Worm (Caenorhabditis elegans) whole organism, mixed stage, embryonic: ENCODE data around the gene C09F5.3.
A peak's percentile ranks its signal among the peaks of the same experiment; 100 is the strongest.

Experiments used
- M03D4.4 ChIP-seq: sonication (generic microtip); optimal IDR thresholded peaks from 2 replicates; lab custom pipeline; 2017; ENCODE audit warnings: mild to moderate bottlenecking, missing genetic modification characterization, missing compliant biosample characterization
- bed-3 ChIP-seq: fragments of 200-800 bp; sonication (Bioruptor generic); optimal IDR thresholded peaks from 3 replicates; lab custom pipeline; 2018; ENCODE audit warnings: mild to moderate bottlenecking, missing genetic modification characterization, moderate library complexity, missing compliant biosample characterization
- blmp-1 ChIP-seq: fragments of 150-350 bp; optimal IDR thresholded peaks from 2 replicates; lab custom pipeline; 2014; ENCODE audit warnings: missing biosample characterization, missing genetic modification characterization
- ceh-39 ChIP-seq: fragments of 150-350 bp; optimal IDR thresholded peaks from 2 replicates; lab custom pipeline; 2014; ENCODE audit warnings: missing biosample characterization, missing genetic modification characterization
- ceh-43 ChIP-seq: fragments of 200-800 bp; sonication (Bioruptor generic); optimal IDR thresholded peaks from 2 replicates; lab custom pipeline; 2018; ENCODE audit warnings: mild to moderate bottlenecking, missing genetic modification characterization, moderate library complexity, missing compliant biosample characterization
- ceh-83 ChIP-seq: fragments of 200-800 bp; sonication (Bioruptor generic); optimal IDR thresholded peaks from 2 replicates; lab custom pipeline; 2018; ENCODE audit warnings: mild to moderate bottlenecking, missing genetic modification characterization, missing compliant biosample characterization
- ces-1 ChIP-seq: fragments of 150-350 bp; optimal IDR thresholded peaks from 2 replicates; lab custom pipeline; 2014; ENCODE audit warnings: missing biosample characterization, missing genetic modification reagents, missing genetic modification characterization
- cnd-1 ChIP-seq: fragments of 200-800 bp; sonication (Bioruptor generic); optimal IDR thresholded peaks from 2 replicates; lab custom pipeline; 2018; ENCODE audit warnings: mild to moderate bottlenecking, missing genetic modification characterization, missing compliant biosample characterization
- drap-1 ChIP-seq: fragments of 200-800 bp; sonication (Bioruptor generic); optimal IDR thresholded peaks from 3 replicates; lab custom pipeline; 2018; ENCODE audit warnings: mild to moderate bottlenecking, missing genetic modification characterization, missing compliant biosample characterization
- elt-1 ChIP-seq: sonication (generic microtip); optimal IDR thresholded peaks from 2 replicates; lab custom pipeline; 2017; ENCODE audit warnings: missing genetic modification characterization, mild to moderate bottlenecking, missing compliant biosample characterization, antibody characterized with exemption, moderate library complexity, borderline replicate concordance; ENCODE audit not compliant: insufficient read depth
- elt-3 ChIP-seq: fragments of 150-350 bp; optimal IDR thresholded peaks from 2 replicates; lab custom pipeline; 2014; ENCODE audit warnings: missing biosample characterization, missing genetic modification characterization
- ham-2 ChIP-seq: fragments of 200-800 bp; sonication (Bioruptor generic); optimal IDR thresholded peaks from 2 replicates; lab custom pipeline; 2018; ENCODE audit warnings: mild to moderate bottlenecking, missing genetic modification characterization, missing compliant biosample characterization
- hlh-1 ChIP-seq: fragments of 150-350 bp; optimal IDR thresholded peaks from 2 replicates; lab custom pipeline; 2014; ENCODE audit warnings: missing biosample characterization, missing genetic modification reagents, missing genetic modification characterization
- lin-13 ChIP-seq: fragments of 150-350 bp; optimal IDR thresholded peaks from 2 replicates; lab custom pipeline; 2014; ENCODE audit warnings: missing biosample characterization, missing genetic modification characterization
- lin-32 ChIP-seq: fragments of 200-800 bp; sonication (Bioruptor generic); optimal IDR thresholded peaks from 2 replicates; lab custom pipeline; 2018; ENCODE audit warnings: mild to moderate bottlenecking, missing genetic modification characterization, missing compliant biosample characterization
- lsy-2 ChIP-seq: fragments of 150-350 bp; optimal IDR thresholded peaks from 2 replicates; lab custom pipeline; 2014; ENCODE audit warnings: missing biosample characterization, missing genetic modification characterization
- mab-5 ChIP-seq: fragments of 150-350 bp; optimal IDR thresholded peaks from 2 replicates; lab custom pipeline; 2014; ENCODE audit warnings: missing biosample characterization, missing genetic modification characterization
- mep-1 ChIP-seq: fragments of 150-350 bp; optimal IDR thresholded peaks from 2 replicates; lab custom pipeline; 2017; ENCODE audit warnings: missing biosample characterization, missing genetic modification reagents, missing genetic modification characterization, inconsistent platforms
- mls-2 ChIP-seq: sonication (generic microtip); optimal IDR thresholded peaks from 2 replicates; lab custom pipeline; 2016; ENCODE audit warnings: mild to moderate bottlenecking, missing genetic modification characterization, moderate library complexity, missing compliant biosample characterization
- nhr-12 ChIP-seq: fragments of 150-350 bp; optimal IDR thresholded peaks from 2 replicates; lab custom pipeline; 2014; ENCODE audit warnings: missing biosample characterization, missing genetic modification characterization
- nhr-2 ChIP-seq: fragments of 150-350 bp; optimal IDR thresholded peaks from 2 replicates; lab custom pipeline; 2014; ENCODE audit warnings: missing biosample characterization, missing genetic modification characterization
- nhr-237 ChIP-seq: fragments of 150-350 bp; optimal IDR thresholded peaks from 2 replicates; lab custom pipeline; 2014; ENCODE audit warnings: missing biosample characterization, missing genetic modification characterization
- nhr-28 ChIP-seq: fragments of 150-350 bp; optimal IDR thresholded peaks from 2 replicates; lab custom pipeline; 2014; ENCODE audit warnings: missing biosample characterization, missing genetic modification characterization
- nhr-76 ChIP-seq: sonication (generic microtip); optimal IDR thresholded peaks from 2 replicates; lab custom pipeline; 2017; ENCODE audit warnings: missing biosample characterization, missing genetic modification characterization
- pha-4 ChIP-seq: fragments of 150-350 bp; optimal IDR thresholded peaks from 2 replicates; lab custom pipeline; 2018; ENCODE audit warnings: missing biosample characterization, missing genetic modification reagents, missing genetic modification characterization
- sem-2 ChIP-seq: fragments of 200-800 bp; sonication (Bioruptor generic); optimal IDR thresholded peaks from 2 replicates; lab custom pipeline; 2018; ENCODE audit warnings: mild to moderate bottlenecking, missing genetic modification characterization, missing compliant biosample characterization
- snpc-4 ChIP-seq: fragments of 150-350 bp; optimal IDR thresholded peaks from 2 replicates; lab custom pipeline; 2014; ENCODE audit warnings: missing biosample characterization, missing genetic modification characterization
- sptf-1 ChIP-seq: sonication (generic microtip); optimal IDR thresholded peaks from 2 replicates; lab custom pipeline; 2017; ENCODE audit warnings: mild to moderate bottlenecking, missing genetic modification characterization, moderate library complexity, missing compliant biosample characterization
- tbx-8 ChIP-seq: fragments of 200-800 bp; sonication (Bioruptor generic); optimal IDR thresholded peaks from 2 replicates; lab custom pipeline; 2018; ENCODE audit warnings: mild to moderate bottlenecking, missing genetic modification characterization, moderate library complexity, missing compliant biosample characterization
- unc-120 ChIP-seq: sonication (generic microtip); optimal IDR thresholded peaks from 2 replicates; lab custom pipeline; 2017; ENCODE audit warnings: missing genetic modification characterization, missing compliant biosample characterization; ENCODE audit not compliant: poor library complexity, severe bottlenecking
- unc-39 ChIP-seq: fragments of 150-350 bp; optimal IDR thresholded peaks from 2 replicates; lab custom pipeline; 2014; ENCODE audit warnings: missing biosample characterization, missing genetic modification characterization
- unc-62 ChIP-seq: fragments of 150-350 bp; optimal IDR thresholded peaks from 2 replicates; lab custom pipeline; 2014; ENCODE audit warnings: missing biosample characterization, missing genetic modification reagents, missing genetic modification characterization
- zip-8 ChIP-seq: fragments of 150-350 bp; optimal IDR thresholded peaks from 2 replicates; lab custom pipeline; 2014; ENCODE audit warnings: missing biosample characterization, missing genetic modification characterization
- ztf-11 ChIP-seq: fragments of 150-350 bp; optimal IDR thresholded peaks from 2 replicates; lab custom pipeline; 2014; ENCODE audit warnings: missing biosample characterization, missing genetic modification characterization

Gene C09F5.3

DNA sequence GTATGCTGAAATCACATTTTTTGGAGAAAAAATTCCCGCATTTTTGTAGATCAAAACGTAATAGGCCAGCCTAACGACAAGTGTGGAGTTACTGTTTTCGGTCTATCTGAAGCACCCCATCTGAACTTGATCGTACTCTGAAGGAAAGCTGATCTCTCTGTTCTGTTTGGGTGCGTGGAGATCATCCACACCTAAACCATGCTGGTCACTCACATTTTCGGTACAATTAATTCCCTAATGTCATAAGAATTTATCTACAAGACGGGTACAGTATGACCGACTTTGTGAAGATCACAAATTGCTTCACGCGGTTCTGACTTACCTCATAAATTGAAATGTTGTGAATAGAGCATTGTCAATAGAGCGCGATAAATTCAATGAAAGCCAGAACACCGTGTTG is 15.1 kb downstream of the C09F5.3 start:
- TF ChIP-seq tbx-8 = no peak
- TF ChIP-seq mep-1 (tag; lab: Kevin White, UChicago) = no peak
- TF ChIP-seq unc-62 (GFP tag; lab: Kevin White, UChicago) = no peak
- TF ChIP-seq sem-2 = no peak
- TF ChIP-seq pha-4 = no peak
- no peak for TF ChIP-seq nhr-237
- TF ChIP-seq zip-8 (tag; lab: Kevin White, UChicago) = no peak
- no peak for TF ChIP-seq mab-5
- TF ChIP-seq sptf-1 (tag; lab: Kevin White, UChicago) = no peak
- no peak for TF ChIP-seq ceh-83 (GFP tag; lab: Kevin White, UChicago)
- TF ChIP-seq hlh-1 (tag; lab: Kevin White, UChicago) = no peak
- no peak for TF ChIP-seq M03D4.4 (tag; lab: Kevin White, UChicago)
- no peak for TF ChIP-seq snpc-4 (tag; lab: Kevin White, UChicago)
- no peak for TF ChIP-seq ham-2 (GFP tag; lab: Kevin White, UChicago)

- TF ChIP-seq lin-13 (tag; lab: Kevin White, UChicago) = no peak
- TF ChIP-seq tbx-8 = no peak
- TF ChIP-seq mls-2 = no peak
- no peak for TF ChIP-seq lsy-2
- no peak for TF ChIP-seq cnd-1 (tag; lab: Kevin White, UChicago)
- TF ChIP-seq ceh-39 (tag; lab: Kevin White, UChicago) = no peak
- peak; percentile 14 for TF ChIP-seq mep-1 (tag; lab: Kevin White, UChicago)
- TF ChIP-seq ztf-11 (tag; lab: Kevin White, UChicago) = no peak
- TF ChIP-seq sem-2 = no peak
- TF ChIP-seq unc-39 (tag; lab: Kevin White, UChicago) = no peak
- no peak for TF ChIP-seq hlh-1 (tag; lab: Kevin White, UChicago)
- no peak for TF ChIP-seq nhr-28 (tag; lab: Kevin White, UChicago)
- no peak for TF ChIP-seq ceh-43
- TF ChIP-seq pha-4 = peak; percentile 53
- TF ChIP-seq drap-1 (GFP tag; lab: Kevin White, UChicago) = no peak
- TF ChIP-seq nhr-12 (tag; lab: Kevin White, UChicago) = no peak
- no peak for TF ChIP-seq nhr-76 (tag; lab: Kevin White, UChicago)
- peak; percentile 63 for TF ChIP-seq unc-120
- no peak for TF ChIP-seq lin-32 (GFP tag; lab: Kevin White, UChicago)
- no peak for TF ChIP-seq elt-1
- no peak for TF ChIP-seq bed-3 (GFP tag; lab: Kevin White, UChicago)
- no peak for TF ChIP-seq elt-3
- no peak for TF ChIP-seq M03D4.4 (tag; lab: Kevin White, UChicago)
- peak; percentile 92 for TF ChIP-seq ham-2 (GFP tag; lab: Kevin White, UChicago)
- TF ChIP-seq ces-1 (GFP tag; lab: Kevin White, UChicago) = no peak
- peak; percentile 1 for TF ChIP-seq nhr-2 (tag; lab: Kevin White, UChicago)
- no peak for TF ChIP-seq nhr-237
These were observed 17.8 kb downstream of the C09F5.3 start for ce11 chrIII:647248-647647.

DNA sequence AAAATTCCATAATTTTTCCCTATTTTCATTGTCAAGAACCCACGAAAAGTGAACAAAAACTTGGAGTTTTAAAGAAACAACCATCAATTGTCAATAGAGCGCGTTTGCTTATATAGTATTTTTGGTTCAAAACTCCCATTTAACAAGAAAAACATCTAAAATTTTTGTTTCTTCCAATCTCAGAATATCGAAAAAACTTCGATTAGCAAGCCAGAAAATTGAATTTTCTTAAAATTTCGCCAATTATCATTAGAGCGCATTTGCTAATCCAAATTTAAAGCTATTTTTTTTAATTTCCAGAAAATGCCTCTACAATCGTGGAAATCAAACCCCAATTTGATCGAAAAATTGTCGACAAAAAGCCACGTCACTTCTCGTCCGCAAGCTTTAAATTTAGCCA is 18.6 kb downstream of the C09F5.3 start, which contains the start of gene orai-1:
TSS of gene orai-1 (plus strand) at position 301 of the 400 bp plus-strand sequence.
- TF ChIP-seq bed-3 (GFP tag; lab: Kevin White, UChicago) (no peak), mab-5 (no peak), nhr-76 (tag; lab: Kevin White, UChicago) (no peak), ceh-83 (GFP tag; lab: Kevin White, UChicago) (no peak), lin-32 (GFP tag; lab: Kevin White, UChicago) (no peak), pha-4 (no peak), zip-8 (tag; lab: Kevin White, UChicago) (peak; percentile 18)

DNA sequence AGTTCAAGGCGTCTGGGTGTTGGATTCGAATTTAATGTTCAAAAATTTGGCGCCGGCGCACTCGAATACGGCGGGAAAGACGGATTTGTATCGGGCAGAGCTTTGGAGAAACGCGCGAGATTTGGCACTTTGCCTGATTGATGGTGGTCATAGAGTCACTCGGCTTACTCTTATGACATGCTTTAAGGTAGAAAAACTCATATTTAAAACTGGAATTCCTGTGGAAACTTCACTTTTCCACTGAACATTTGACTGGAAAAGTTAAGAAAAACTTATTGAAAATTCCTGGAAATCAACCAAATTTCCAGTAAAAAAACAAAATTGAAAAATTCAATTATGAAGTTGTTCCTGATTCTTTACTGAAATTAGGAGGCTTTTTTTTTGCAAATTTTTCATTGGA is 20.4 kb downstream of the C09F5.3 start:
- TF ChIP-seq blmp-1 (no peak), nhr-2 (tag; lab: Kevin White, UChicago) (no peak), mab-5 (no peak), snpc-4 (tag; lab: Kevin White, UChicago) (no peak), zip-8 (tag; lab: Kevin White, UChicago) (no peak)

ce11 chrIII:641759-642158 is 23.3 kb downstream of the C09F5.3 start, which contains the start of gene W06E11.1:
Gene W06E11.1 (plus strand): TSS chrIII:642059.
- TF ChIP-seq ham-2 (GFP tag; lab: Kevin White, UChicago) (no peak), nhr-12 (tag; lab: Kevin White, UChicago) (no peak), ceh-43 (no peak), sem-2 (no peak), pha-4 (no peak), blmp-1 (no peak), nhr-237 (no peak), lsy-2 (no peak), sptf-1 (tag; lab: Kevin White, UChicago) (no peak), unc-120 (no peak), ces-1 (GFP tag; lab: Kevin White, UChicago) (no peak), nhr-28 (tag; lab: Kevin White, UChicago) (no peak), hlh-1 (tag; lab: Kevin White, UChicago) (no peak), cnd-1 (tag; lab: Kevin White, UChicago) (no peak), ceh-39 (tag; lab: Kevin White, UChicago) (no peak)
- TF ChIP-seq, all 35 proteins: peak for 0
